Worm (Caenorhabditis elegans) whole organism, L3 larva: ENCODE data around the gene K02E10.6.

Source experiments
- R02D3.7 ChIP-seq: fragments of 150-350 bp; optimal IDR thresholded peaks from 2 replicates; lab custom pipeline; 2014; ENCODE audit warnings: missing biosample characterization, missing genetic modification characterization
- aly-2 ChIP-seq: fragments of 150-350 bp; optimal IDR thresholded peaks from 2 replicates; lab custom pipeline; 2014; ENCODE audit warnings: missing biosample characterization, missing genetic modification characterization
- ama-1 ChIP-seq: fragments of 150-350 bp; optimal IDR thresholded peaks from 2 replicates; lab custom pipeline; 2018
- ceh-16 ChIP-seq: sonication (generic microtip); optimal IDR thresholded peaks from 2 replicates; lab custom pipeline; 2017; ENCODE audit warnings: missing biosample characterization, missing genetic modification characterization
- ceh-28 ChIP-seq: fragments of 150-350 bp; optimal IDR thresholded peaks from 2 replicates; lab custom pipeline; 2014; ENCODE audit warnings: missing biosample characterization, missing genetic modification reagents, missing genetic modification characterization
- ceh-82 ChIP-seq: fragments of 150-350 bp; optimal IDR thresholded peaks from 2 replicates; lab custom pipeline; 2014; ENCODE audit warnings: missing biosample characterization, missing genetic modification characterization
- ceh-9 ChIP-seq: sonication (generic microtip); optimal IDR thresholded peaks from 2 replicates; lab custom pipeline; 2018; ENCODE audit warnings: missing biosample characterization, missing genetic modification characterization
- daf-12 ChIP-seq: fragments of 150-350 bp; optimal IDR thresholded peaks from 2 replicates; lab custom pipeline; 2014; ENCODE audit warnings: missing biosample characterization, missing genetic modification reagents, missing genetic modification characterization
- egl-27 ChIP-seq: sonication (generic microtip); optimal IDR thresholded peaks from 4 replicates; lab custom pipeline; 2017; ENCODE audit warnings: missing biosample characterization, missing genetic modification reagents, missing genetic modification characterization
- egl-5 ChIP-seq: fragments of 150-350 bp; optimal IDR thresholded peaks from 2 replicates; lab custom pipeline; 2017; ENCODE audit warnings: missing biosample characterization, missing genetic modification reagents, missing genetic modification characterization, inconsistent platforms
- elt-2 ChIP-seq: sonication (generic microtip); optimal IDR thresholded peaks from 2 replicates; lab custom pipeline; 2016; ENCODE audit warnings: missing genetic modification reagents, mild to moderate bottlenecking, missing genetic modification characterization, missing compliant biosample characterization
- elt-3 ChIP-seq, 3 experiments: fragments of 150-350 bp in 1 of 3; sonication (generic microtip) in 2 of 3; optimal IDR thresholded peaks; 2 replicates in 2 of 3; 4 replicates in 1 of 3; lab custom pipeline; 2014 to 2017; ENCODE audit warnings: missing biosample characterization in 3 of 3, missing genetic modification characterization in 3 of 3
- eor-1 ChIP-seq, 2 experiments: fragments of 150-350 bp; optimal IDR thresholded peaks; 2 replicates each; lab custom pipeline; 2014 to 2018; ENCODE audit warnings: missing biosample characterization in 2 of 2, missing genetic modification characterization in 2 of 2
- fkh-10 ChIP-seq: sonication (generic microtip); optimal IDR thresholded peaks from 2 replicates; lab custom pipeline; 2017; ENCODE audit warnings: missing biosample characterization, missing genetic modification reagents, missing genetic modification characterization
- fkh-2 ChIP-seq: fragments of 150-350 bp; optimal IDR thresholded peaks from 2 replicates; lab custom pipeline; 2014; ENCODE audit warnings: missing biosample characterization, missing genetic modification reagents, missing genetic modification characterization
- fos-1 ChIP-seq: fragments of 150-350 bp; optimal IDR thresholded peaks from 2 replicates; lab custom pipeline; 2014; ENCODE audit warnings: missing biosample characterization, missing genetic modification characterization
- hmg-11 ChIP-seq: sonication (generic microtip); optimal IDR thresholded peaks from 2 replicates; lab custom pipeline; 2016; ENCODE audit warnings: missing genetic modification characterization, missing compliant biosample characterization
- jun-1 ChIP-seq: fragments of 150-350 bp; optimal IDR thresholded peaks from 2 replicates; lab custom pipeline; 2014; ENCODE audit warnings: missing biosample characterization, missing genetic modification reagents, missing genetic modification characterization
- lin-15B ChIP-seq: fragments of 150-350 bp; optimal IDR thresholded peaks from 2 replicates; lab custom pipeline; 2014; ENCODE audit warnings: missing biosample characterization, missing genetic modification characterization
- lsy-12 ChIP-seq: sonication (generic microtip); optimal IDR thresholded peaks from 2 replicates; lab custom pipeline; 2016; ENCODE audit warnings: mild to moderate bottlenecking, missing genetic modification characterization, missing compliant biosample characterization
- mml-1 ChIP-seq: fragments of 150-350 bp; sonication (generic microtip); optimal IDR thresholded peaks from 3 replicates; lab custom pipeline; 2014; ENCODE audit warnings: missing biosample characterization, missing genetic modification characterization
- nhr-11 ChIP-seq: fragments of 150-350 bp; optimal IDR thresholded peaks from 2 replicates; lab custom pipeline; 2014; ENCODE audit warnings: missing biosample characterization, missing genetic modification characterization
- nhr-23 ChIP-seq: fragments of 150-350 bp; optimal IDR thresholded peaks from 2 replicates; lab custom pipeline; 2014; ENCODE audit warnings: missing biosample characterization, missing genetic modification reagents, missing genetic modification characterization
- nhr-237 ChIP-seq: fragments of 150-350 bp; optimal IDR thresholded peaks from 2 replicates; lab custom pipeline; 2014; ENCODE audit warnings: missing biosample characterization, missing genetic modification characterization
- nhr-25 ChIP-seq: sonication (generic microtip); optimal IDR thresholded peaks from 2 replicates; lab custom pipeline; 2017; ENCODE audit warnings: missing biosample characterization, missing genetic modification characterization
- nhr-43 ChIP-seq: sonication (generic microtip); optimal IDR thresholded peaks from 2 replicates; lab custom pipeline; 2016; ENCODE audit warnings: mild to moderate bottlenecking, missing genetic modification characterization, missing compliant biosample characterization; ENCODE audit not compliant: poor library complexity, severe bottlenecking
- nhr-67 ChIP-seq: fragments of 150-350 bp; optimal IDR thresholded peaks from 2 replicates; lab custom pipeline; 2014; ENCODE audit warnings: missing biosample characterization, missing genetic modification characterization
- nhr-77 ChIP-seq: fragments of 150-350 bp; optimal IDR thresholded peaks from 2 replicates; lab custom pipeline; 2014; ENCODE audit warnings: missing biosample characterization, missing genetic modification characterization
- pha-4 ChIP-seq: fragments of 150-350 bp; optimal IDR thresholded peaks from 2 replicates; lab custom pipeline; 2014; ENCODE audit warnings: missing biosample characterization, missing genetic modification reagents, missing genetic modification characterization
- pqm-1 ChIP-seq: fragments of 150-350 bp; optimal IDR thresholded peaks from 2 replicates; lab custom pipeline; 2017; ENCODE audit warnings: missing biosample characterization, missing genetic modification characterization, inconsistent platforms
- sea-2 ChIP-seq: fragments of 150-350 bp; sonication (generic microtip); optimal IDR thresholded peaks from 4 replicates; lab custom pipeline; 2014; ENCODE audit warnings: missing biosample characterization, missing genetic modification reagents, missing genetic modification characterization
- skn-1 ChIP-seq: fragments of 150-350 bp; optimal IDR thresholded peaks from 2 replicates; lab custom pipeline; 2014; ENCODE audit warnings: missing biosample characterization, missing genetic modification characterization
- snpc-4 ChIP-seq: fragments of 150-350 bp; optimal IDR thresholded peaks from 2 replicates; lab custom pipeline; 2014; ENCODE audit warnings: missing biosample characterization, missing genetic modification characterization
- unc-62 ChIP-seq: fragments of 150-350 bp; sonication (generic microtip); optimal IDR thresholded peaks from 4 replicates; lab custom pipeline; 2014; ENCODE audit warnings: missing biosample characterization, missing genetic modification reagents, missing genetic modification characterization
- zag-1 ChIP-seq: fragments of 150-350 bp; optimal IDR thresholded peaks from 2 replicates; lab custom pipeline; 2014; ENCODE audit warnings: missing biosample characterization, missing genetic modification characterization

The K02E10.6 gene

ce11 chrX:2526078-2526477, 43.5 kb upstream of the K02E10.6 start:
- no peak for TF ChIP-seq egl-5 (tag; lab: Kevin White, UChicago)
- TF ChIP-seq ama-1 (lab: Kevin White, UChicago), result no peak
- TF ChIP-seq, all 47 proteins: peak for 0

ce11 chrX:2522658-2523057, 40.1 kb upstream of the K02E10.6 start:
- TF ChIP-seq nhr-237 (tag; lab: Kevin White, UChicago), result no peak
- no peak for TF ChIP-seq elt-2 (tag; lab: Kevin White, UChicago)
- no peak for TF ChIP-seq nhr-77 (tag; lab: Kevin White, UChicago)
- no peak for TF ChIP-seq ceh-28 (tag; lab: Kevin White, UChicago)
- TF ChIP-seq jun-1 (tag; lab: Kevin White, UChicago), result no peak
- no peak for TF ChIP-seq pha-4 (tag; lab: Kevin White, UChicago)
- TF ChIP-seq aly-2 (tag; lab: Kevin White, UChicago), result no peak
- TF ChIP-seq nhr-43 (tag; lab: Kevin White, UChicago), result no peak
- no peak for TF ChIP-seq fos-1
- no peak for TF ChIP-seq R02D3.7 (tag; lab: Kevin White, UChicago)
- TF ChIP-seq sea-2 (GFP tag; lab: Kevin White, UChicago), result no peak
- TF ChIP-seq pqm-1 (tag; lab: Kevin White, UChicago), result no peak
- no peak for TF ChIP-seq nhr-25
- no peak for TF ChIP-seq fkh-2 (tag; lab: Kevin White, UChicago)
- no peak for TF ChIP-seq unc-62 (GFP tag; lab: Kevin White, UChicago)
- no peak for TF ChIP-seq skn-1 (tag; lab: Kevin White, UChicago)
- TF ChIP-seq elt-3 (tag; optimal IDR thresholded peaks at IDR 0.05; lab: Kevin White, UChicago), result no peak
- TF ChIP-seq ceh-16 (tag; lab: Kevin White, UChicago), result no peak

ce11 chrX:2520461-2520860, 37.9 kb upstream of the K02E10.6 start:
- TF ChIP-seq eor-1 (tag; optimal IDR thresholded peaks at IDR 0.05; lab: Kevin White, UChicago) (no peak), ceh-9 (tag; lab: Kevin White, UChicago) (no peak), fkh-10 (GFP tag; lab: Kevin White, UChicago) (no peak), fkh-2 (tag; lab: Kevin White, UChicago) (no peak), R02D3.7 (tag; lab: Kevin White, UChicago) (no peak), sea-2 (GFP tag; lab: Kevin White, UChicago) (no peak), nhr-25 (no peak), nhr-67 (tag; lab: Kevin White, UChicago) (no peak), mml-1 (no peak), elt-3 (tag; optimal IDR thresholded peaks at IDR 0.05; lab: Kevin White, UChicago) (no peak), ceh-82 (tag; lab: Kevin White, UChicago) (no peak), egl-5 (tag; lab: Kevin White, UChicago) (no peak)

- no peak for TF ChIP-seq nhr-11
- TF ChIP-seq nhr-237 (tag; lab: Kevin White, UChicago), result no peak
- no peak for TF ChIP-seq zag-1 (tag; lab: Kevin White, UChicago)
- no peak for TF ChIP-seq lsy-12 (tag; lab: Kevin White, UChicago)
- TF ChIP-seq ceh-16 (tag; lab: Kevin White, UChicago), result no peak
- TF ChIP-seq lin-15B (tag; lab: Kevin White, UChicago), result no peak
- no peak for TF ChIP-seq nhr-77 (tag; lab: Kevin White, UChicago)
- no peak for TF ChIP-seq unc-62 (GFP tag; lab: Kevin White, UChicago)
- no peak for TF ChIP-seq daf-12
- TF ChIP-seq egl-27, result no peak
- TF ChIP-seq aly-2 (tag; lab: Kevin White, UChicago), result no peak
- TF ChIP-seq, all 47 proteins: peak for 0
Measured at ce11 chrX:2516949-2517696, 34.6 kb upstream of the K02E10.6 start.

ce11 chrX:2515224-2515623, 32.7 kb upstream of the K02E10.6 start, which contains the start of gene syg-1:
Gene syg-1, minus strand, starts transcription at chrX:2515324.
- TF ChIP-seq unc-62 (GFP tag; lab: Kevin White, UChicago) (no peak), fkh-2 (tag; lab: Kevin White, UChicago) (no peak), hmg-11 (tag; lab: Kevin White, UChicago) (no peak), snpc-4 (tag; lab: Kevin White, UChicago) (no peak), nhr-43 (tag; lab: Kevin White, UChicago) (no peak), nhr-11 (no peak), aly-2 (tag; lab: Kevin White, UChicago) (no peak), nhr-23 (tag; lab: Kevin White, UChicago) (no peak), eor-1 (tag; optimal IDR thresholded peaks at IDR 0.05; lab: Kevin White, UChicago) (no peak), skn-1 (tag; lab: Kevin White, UChicago) (no peak), nhr-25 (no peak), lin-15B (tag; lab: Kevin White, UChicago) (no peak), sea-2 (GFP tag; lab: Kevin White, UChicago) (no peak), egl-27 (no peak), jun-1 (tag; lab: Kevin White, UChicago) (no peak), pqm-1 (tag; lab: Kevin White, UChicago) (no peak)
- TF ChIP-seq, all 47 proteins: peak for 0
